Fruit fly (Drosophila melanogaster): ENCODE results near the gene CG32195.

dm6 chr3L:18124138-18124537, 11.4 kb downstream of the CG32195 start:
- TF ChIP-seq psq (optimal IDR thresholded peaks at IDR 0.05) (no peak), Myc (optimal IDR thresholded peaks at IDR 0.05) (no peak), h (optimal IDR thresholded peaks at IDR 0.05) (no peak)
